Worm (Caenorhabditis elegans) whole organism, young adult: Measurements from ENCODE around the gene madf-1.

Experiments
- C17E4.6 ChIP-seq: fragments of 200-800 bp; sonication (Bioruptor generic); IDR thresholded peaks from 2 replicates; pipeline ENCODE4 v1.3.6; 2022; ENCODE audit warnings: missing genetic modification reagents, missing genetic modification characterization, missing compliant biosample characterization
- F23B12.7 ChIP-seq: sonication (generic microtip); optimal IDR thresholded peaks from 2 replicates; lab custom pipeline; 2017; ENCODE audit warnings: missing genetic modification characterization, mild to moderate bottlenecking, missing compliant biosample characterization, antibody characterized with exemption, moderate library complexity; ENCODE audit not compliant: insufficient read depth
- F33H1.4 ChIP-seq: fragments of 200-800 bp; sonication (Bioruptor generic); IDR thresholded peaks from 2 replicates; pipeline ENCODE4 v1.3.6; 2022; ENCODE audit warnings: missing genetic modification reagents, missing genetic modification characterization, missing compliant biosample characterization
- F37B4.10 ChIP-seq: fragments of 200-800 bp; sonication (Bioruptor generic); IDR thresholded peaks from 2 replicates; pipeline ENCODE4 v1.3.6; 2022; ENCODE audit warnings: missing genetic modification characterization, missing compliant biosample characterization
- F49E8.2 ChIP-seq: sonication (generic microtip); optimal IDR thresholded peaks from 3 replicates; lab custom pipeline; 2017; ENCODE audit warnings: missing genetic modification characterization, mild to moderate bottlenecking, missing compliant biosample characterization, antibody characterized with exemption, moderate library complexity; ENCODE audit not compliant: insufficient read depth
- F57C9.4 ChIP-seq: sonication (generic microtip); optimal IDR thresholded peaks from 2 replicates; lab custom pipeline; 2017; ENCODE audit warnings: mild to moderate bottlenecking, missing genetic modification characterization, missing compliant biosample characterization
- K11D2.4 ChIP-seq: fragments of 200-800 bp; sonication (Bioruptor generic); IDR thresholded peaks from 2 replicates; pipeline ENCODE4 v1.3.6; 2022; ENCODE audit warnings: missing genetic modification reagents, missing genetic modification characterization, missing compliant biosample characterization
- T26A5.8 ChIP-seq: sonication (generic microtip); optimal IDR thresholded peaks from 2 replicates; lab custom pipeline; 2016; ENCODE audit warnings: missing genetic modification characterization, missing compliant biosample characterization
- Y53F4B.3 ChIP-seq: fragments of 200-800 bp; sonication (Bioruptor generic); IDR thresholded peaks from 2 replicates; pipeline ENCODE4 v1.3.6; 2022; ENCODE audit warnings: missing genetic modification reagents, missing genetic modification characterization, missing compliant biosample characterization
- Y79H2A.3 ChIP-seq: fragments of 200-800 bp; sonication (Bioruptor generic); conservative IDR thresholded peaks from 2 replicates; pipeline ENCODE4 v1.3.6; 2022; ENCODE audit warnings: missing genetic modification reagents, missing genetic modification characterization, missing compliant biosample characterization
- aptf-2 ChIP-seq: fragments of 200-800 bp; sonication (Bioruptor generic); conservative IDR thresholded peaks from 2 replicates; pipeline ENCODE4 v1.3.6; 2022; ENCODE audit warnings: missing genetic modification reagents, missing genetic modification characterization, missing compliant biosample characterization
- aptf-3 ChIP-seq: fragments of 200-800 bp; sonication (Bioruptor generic); IDR thresholded peaks from 2 replicates; pipeline ENCODE4 v1.3.6; 2022; ENCODE audit warnings: missing genetic modification characterization, missing compliant biosample characterization
- athp-1 ChIP-seq: sonication (generic microtip); optimal IDR thresholded peaks from 2 replicates; lab custom pipeline; 2017; ENCODE audit warnings: mild to moderate bottlenecking, missing genetic modification characterization, missing compliant biosample characterization
- attf-3 ChIP-seq: fragments of 200-800 bp; sonication (Bioruptor generic); conservative IDR thresholded peaks from 2 replicates; pipeline ENCODE4 v1.3.6; 2022; ENCODE audit warnings: missing genetic modification reagents, missing genetic modification characterization, missing compliant biosample characterization
- bed-1 ChIP-seq: fragments of 200-800 bp; sonication (Bioruptor generic); IDR thresholded peaks from 2 replicates; pipeline ENCODE4 v1.3.6; 2022; ENCODE audit warnings: missing genetic modification reagents, missing genetic modification characterization, missing compliant biosample characterization
- bed-2 ChIP-seq: fragments of 200-800 bp; sonication (Bioruptor generic); IDR thresholded peaks from 2 replicates; pipeline ENCODE4 v1.3.6; 2022; ENCODE audit warnings: missing genetic modification reagents, missing genetic modification characterization, missing compliant biosample characterization
- ccch-3 ChIP-seq: fragments of 200-800 bp; sonication (Bioruptor generic); optimal IDR thresholded peaks from 2 replicates; lab custom pipeline; 2018; ENCODE audit warnings: mild to moderate bottlenecking, missing genetic modification characterization, missing compliant biosample characterization
- chd-7 ChIP-seq: sonication (generic microtip); optimal IDR thresholded peaks from 2 replicates; lab custom pipeline; 2016; ENCODE audit warnings: mild to moderate bottlenecking, missing genetic modification characterization, moderate library complexity, missing compliant biosample characterization
- dox-1 ChIP-seq: fragments of 200-800 bp; sonication (Bioruptor generic); IDR thresholded peaks from 2 replicates; pipeline ENCODE4 v1.3.6; 2022; ENCODE audit warnings: missing genetic modification reagents, missing genetic modification characterization, missing compliant biosample characterization
- dpff-1 ChIP-seq: sonication (generic microtip); optimal IDR thresholded peaks from 2 replicates; lab custom pipeline; 2017; ENCODE audit warnings: mild to moderate bottlenecking, missing genetic modification characterization, missing compliant biosample characterization
- dpl-1 ChIP-seq: fragments of 150-350 bp; optimal IDR thresholded peaks from 2 replicates; lab custom pipeline; 2014; ENCODE audit warnings: missing biosample characterization, missing genetic modification reagents, missing genetic modification characterization
- ekl-4 ChIP-seq: fragments of 200-800 bp; sonication (Bioruptor generic); IDR thresholded peaks from 2 replicates; pipeline ENCODE4 v1.3.6; 2022; ENCODE audit warnings: missing genetic modification reagents, missing genetic modification characterization, missing compliant biosample characterization
- hlh-12 ChIP-seq: sonication (generic microtip); optimal IDR thresholded peaks from 2 replicates; lab custom pipeline; 2016; ENCODE audit warnings: missing genetic modification characterization, missing compliant biosample characterization
- lsl-1 ChIP-seq: fragments of 200-800 bp; sonication (Bioruptor generic); optimal IDR thresholded peaks from 2 replicates; lab custom pipeline; 2018; ENCODE audit warnings: mild to moderate bottlenecking, missing genetic modification characterization, moderate library complexity, missing compliant biosample characterization
- lsy-27 ChIP-seq: sonication (generic microtip); optimal IDR thresholded peaks from 2 replicates; lab custom pipeline; 2017; ENCODE audit warnings: missing genetic modification characterization, mild to moderate bottlenecking, missing compliant biosample characterization, antibody characterized with exemption, missing genotype, borderline replicate concordance; ENCODE audit not compliant: insufficient read depth
- madf-8 ChIP-seq: fragments of 200-800 bp; sonication (Bioruptor generic); conservative IDR thresholded peaks from 2 replicates; pipeline ENCODE4 v1.3.6; 2022; ENCODE audit warnings: missing genetic modification reagents, missing genetic modification characterization, missing compliant biosample characterization
- mel-28 ChIP-seq: sonication (generic microtip); optimal IDR thresholded peaks from 2 replicates; lab custom pipeline; 2016; ENCODE audit warnings: borderline replicate concordance, mild to moderate bottlenecking, missing genetic modification characterization, missing compliant biosample characterization
- nhr-120 ChIP-seq: fragments of 200-800 bp; sonication (Bioruptor generic); IDR thresholded peaks from 2 replicates; pipeline ENCODE4 v1.3.6; 2022; ENCODE audit warnings: missing genetic modification characterization, missing compliant biosample characterization
- pbrm-1 ChIP-seq: fragments of 200-800 bp; sonication (Bioruptor generic); IDR thresholded peaks from 2 replicates; pipeline ENCODE4 v1.3.6; 2022; ENCODE audit warnings: missing genetic modification reagents, missing genetic modification characterization, missing compliant biosample characterization
- pha-4 ChIP-seq: fragments of 150-350 bp; sonication (generic microtip); optimal IDR thresholded peaks from 2 replicates; lab custom pipeline; 2014; ENCODE audit warnings: missing biosample characterization, missing genetic modification reagents, missing genetic modification characterization
- snpc-1.1 ChIP-seq: sonication (generic microtip); optimal IDR thresholded peaks from 2 replicates; lab custom pipeline; 2017; ENCODE audit warnings: missing genetic modification characterization, mild to moderate bottlenecking, missing compliant biosample characterization, antibody characterized with exemption, moderate library complexity, missing genotype, missing genetic modification reagents; ENCODE audit not compliant: insufficient read depth
- snpc-1.3 ChIP-seq: sonication (generic microtip); optimal IDR thresholded peaks from 2 replicates; lab custom pipeline; 2017; ENCODE audit warnings: missing genetic modification characterization, mild to moderate bottlenecking, missing compliant biosample characterization, antibody characterized with exemption, moderate library complexity, missing genotype, missing genetic modification reagents; ENCODE audit not compliant: insufficient read depth
- snpc-4 ChIP-seq, 5 experiments: fragments of 150-350 bp in 1 of 5; sonication (generic microtip) in 4 of 5; optimal IDR thresholded peaks; 2 replicates each; lab custom pipeline; 2014 to 2018; ENCODE audit warnings: missing genetic modification characterization in 5 of 5, missing biosample characterization in 3 of 5, antibody characterized with exemption in 2 of 5, mild to moderate bottlenecking in 2 of 5, missing compliant biosample characterization in 2 of 5, missing genotype in 2 of 5, moderate library complexity in 2 of 5, missing genetic modification reagents in 1 of 5
- somi-1 ChIP-seq: fragments of 200-800 bp; sonication (Bioruptor generic); optimal IDR thresholded peaks from 2 replicates; lab custom pipeline; 2018; ENCODE audit warnings: mild to moderate bottlenecking, missing genetic modification characterization, missing compliant biosample characterization
- tbp1 ChIP-seq: fragments of 200-800 bp; sonication (Bioruptor generic); optimal IDR thresholded peaks from 2 replicates; lab custom pipeline; 2018; ENCODE audit warnings: mild to moderate bottlenecking, missing genetic modification characterization, missing compliant biosample characterization
- unc-130 ChIP-seq: sonication (generic microtip); optimal IDR thresholded peaks from 2 replicates; lab custom pipeline; 2016; ENCODE audit warnings: missing genetic modification reagents, missing genetic modification characterization, missing compliant biosample characterization
- xnd-1 ChIP-seq: sonication (generic microtip); optimal IDR thresholded peaks from 2 replicates; lab custom pipeline; 2016; ENCODE audit warnings: missing genotype, missing genetic modification reagents, missing genetic modification characterization, missing compliant biosample characterization
- zfh-2 ChIP-seq: fragments of 200-800 bp; sonication (Bioruptor generic); conservative IDR thresholded peaks from 2 replicates; pipeline ENCODE4 v1.3.6; 2022; ENCODE audit warnings: missing genetic modification reagents, missing genetic modification characterization, missing compliant biosample characterization
- ztf-18 ChIP-seq: sonication (generic microtip); optimal IDR thresholded peaks from 2 replicates; lab custom pipeline; 2016; ENCODE audit warnings: missing genotype, mild to moderate bottlenecking, missing genetic modification characterization, missing compliant biosample characterization
- ztf-22 ChIP-seq: fragments of 200-800 bp; sonication (Bioruptor generic); optimal IDR thresholded peaks from 2 replicates; lab custom pipeline; 2018; ENCODE audit warnings: mild to moderate bottlenecking, missing genetic modification characterization, moderate library complexity, missing compliant biosample characterization
- ztf-28 ChIP-seq: fragments of 200-800 bp; sonication (Bioruptor generic); IDR thresholded peaks from 2 replicates; pipeline ENCODE4 v1.3.6; 2022; ENCODE audit warnings: missing genetic modification reagents, missing genetic modification characterization, missing compliant biosample characterization
- ztf-3 ChIP-seq: fragments of 200-800 bp; sonication (Bioruptor generic); optimal IDR thresholded peaks from 2 replicates; lab custom pipeline; 2018; ENCODE audit warnings: mild to moderate bottlenecking, missing genetic modification characterization, missing compliant biosample characterization

Gene madf-1

ce11 chrIV:866828-867270, 35.2 kb upstream of the madf-1 start (continued):
- TF ChIP-seq ccch-3 (GFP tag; lab: Kevin White, UChicago) (no peak), pha-4 (tag; lab: Kevin White, UChicago) (no peak), nhr-120 (no peak), lsy-27 (tag; lab: Kevin White, UChicago) (peak; percentile 91), F37B4.10 (no peak), K11D2.4 (GFP tag; lab: Robert Waterston, UW) (peak; percentile 59; the same call in 1 of the 2 replicates), bed-1 (0 out of 2 replicates have a peak, but pooled peaks have one; percentile 44), dpl-1 (GFP tag; lab: Kevin White, UChicago) (peak; percentile 16), somi-1 (peak; percentile 54), unc-130 (GFP tag; lab: Kevin White, UChicago) (peak; percentile 63), tbp1 (GFP tag; lab: Kevin White, UChicago) (peak; percentile 84), ztf-22 (GFP tag; lab: Kevin White, UChicago) (no peak), athp-1 (peak; percentile 70), ztf-28 (GFP tag; lab: Robert Waterston, UW) (peak; percentile 95), snpc-1.3 (peak; percentile 97), lsl-1 (peak; percentile 85), F33H1.4 (GFP tag; lab: Robert Waterston, UW) (peak; percentile 81), C17E4.6 (GFP tag; lab: Robert Waterston, UW) (peak; percentile 93), F57C9.4 (tag; lab: Kevin White, UChicago) (no peak), Y79H2A.3 (GFP tag; lab: Robert Waterston, UW) (peak; percentile 81), ztf-18 (tag; lab: Kevin White, UChicago) (peak; percentile 62), aptf-3 (GFP tag; lab: Robert Waterston, UW) (no peak), snpc-4 (GFP tag; optimal IDR thresholded peaks at IDR 0.05; lab: Kevin White, UChicago) (peak; percentile 99), snpc-4 (tag; optimal IDR thresholded peaks at IDR 0.05; lab: Kevin White, UChicago) (peak; percentile 99 to 100 (median 100)), ztf-3 (GFP tag; lab: Kevin White, UChicago) (peak; percentile 58), F23B12.7 (tag; lab: Kevin White, UChicago) (peak; percentile 88), dpff-1 (tag; lab: Kevin White, UChicago) (no peak), snpc-1.1 (tag; lab: Kevin White, UChicago) (peak; percentile 99), F49E8.2 (tag; lab: Kevin White, UChicago) (peak; percentile 97), hlh-12 (tag; lab: Kevin White, UChicago) (no peak), madf-8 (GFP tag; lab: Robert Waterston, UW) (peak; percentile 44), aptf-2 (no peak), attf-3 (GFP tag; lab: Robert Waterston, UW) (peak; percentile 76), mel-28 (tag; lab: Kevin White, UChicago) (no peak), dox-1 (peak; percentile 96), T26A5.8 (tag; lab: Kevin White, UChicago) (peak; percentile 66), xnd-1 (peak; percentile 18), ekl-4 (peak; percentile 91), pbrm-1 (peak; percentile 99)

- TF ChIP-seq Y53F4B.3 (GFP tag; lab: Robert Waterston, UW), result no peak
- TF ChIP-seq bed-2 (GFP tag; lab: Robert Waterston, UW), result no peak
- TF ChIP-seq chd-7 (tag; lab: Kevin White, UChicago), result no peak
- no peak for TF ChIP-seq ztf-22 (GFP tag; lab: Kevin White, UChicago)
- peak; percentile 79 for TF ChIP-seq zfh-2 (GFP tag; lab: Robert Waterston, UW)
Observed at ce11 chrIV:860810-861209, 29.1 kb upstream of the madf-1 start.
